Fruit fly (Drosophila melanogaster): ENCODE results near the gene Axn.

The Axn gene

DNA sequence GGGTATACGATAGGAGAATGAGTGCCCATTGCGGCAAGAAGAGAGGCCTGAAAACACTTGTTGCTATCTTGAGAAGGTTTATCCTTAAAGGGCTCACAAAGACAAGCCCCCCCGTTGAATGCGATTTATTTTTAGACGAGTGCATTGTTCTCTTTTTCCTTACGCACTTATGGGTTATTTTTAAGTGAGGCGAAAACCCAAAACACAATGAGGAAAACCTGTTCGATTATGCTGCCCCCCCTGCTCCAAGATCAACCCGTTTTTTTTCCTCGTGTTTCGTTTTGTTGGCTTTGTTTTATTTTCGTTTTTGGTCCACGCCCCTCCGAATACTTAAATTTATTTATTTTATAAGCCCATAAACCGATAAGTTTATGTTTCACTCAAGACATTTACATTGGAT is 37.3 kb downstream of the Axn start (continued):
- TF ChIP-seq chinmo (GFP tag; IDR thresholded peaks at IDR 0.05; ENCODE audit: partially characterized antibody), result peak; percentile 56; the same call in 1 of the 4 replicates

- TF ChIP-seq CG8944 (GFP tag; optimal IDR thresholded peaks at IDR 0.05), result no peak
- no peak for TF ChIP-seq CG6683 (GFP tag; optimal IDR thresholded peaks at IDR 0.05)
- no peak for TF ChIP-seq CG4820 (GFP tag; optimal IDR thresholded peaks at IDR 0.05)
- TF ChIP-seq Aef1 (GFP tag; IDR thresholded peaks at IDR 0.05), result no peak
- no peak for TF ChIP-seq chn (GFP tag; optimal IDR thresholded peaks at IDR 0.05)
- 0 out of 2 replicates have a peak, but pooled peaks have one; percentile 30 for TF ChIP-seq Scr (GFP tag; IDR thresholded peaks at IDR 0.05; ENCODE audit: partially characterized antibody)
- no peak for TF ChIP-seq CG16863 (GFP tag; optimal IDR thresholded peaks at IDR 0.05)
- TF ChIP-seq nerfin-2 (GFP tag; IDR thresholded peaks at IDR 0.05; ENCODE audit: partially characterized antibody), result peak; percentile 47; the same call in 1 of the 2 replicates
- TF ChIP-seq CG13287 (GFP tag; IDR thresholded peaks at IDR 0.05; ENCODE audit: partially characterized antibody), result no peak; the same call in 1 of the 2 replicates
- TF ChIP-seq CG2202 (tag; optimal IDR thresholded peaks at IDR 0.05), result no peak
- no peak for TF ChIP-seq lbe (GFP tag; optimal IDR thresholded peaks at IDR 0.05)
- TF ChIP-seq CG6791 (GFP tag; IDR thresholded peaks at IDR 0.05; ENCODE audit: partially characterized antibody), result peak; percentile 64; the same call in 1 of the 3 replicates
- TF ChIP-seq ssp (GFP tag; IDR thresholded peaks at IDR 0.05), result no peak
- TF ChIP-seq CG18764 (GFP tag; optimal IDR thresholded peaks at IDR 0.05), result no peak
- peak; percentile 77 for TF ChIP-seq cg (GFP tag; optimal IDR thresholded peaks at IDR 0.05)
- no peak for TF ChIP-seq Ada2b (GFP tag; IDR thresholded peaks at IDR 0.05)
- no peak for TF ChIP-seq bigmax (GFP tag; optimal IDR thresholded peaks at IDR 0.05)
- TF ChIP-seq ci (GFP tag; IDR thresholded peaks at IDR 0.05), result peak; percentile 19; the same call in 1 of the 3 replicates
- no peak for TF ChIP-seq CG32532 (GFP tag; IDR thresholded peaks at IDR 0.05)
- no peak for TF ChIP-seq hb (GFP tag; IDR thresholded peaks at IDR 0.05; ENCODE audit: partially characterized antibody)
- no peak for TF ChIP-seq CG12299 (tag; optimal IDR thresholded peaks at IDR 0.05)
- no peak for TF ChIP-seq lmd (GFP tag; IDR thresholded peaks at IDR 0.05)
- no peak for TF ChIP-seq CG3995 (GFP tag; optimal IDR thresholded peaks at IDR 0.05)
- TF ChIP-seq Chrac-16 (GFP tag; optimal IDR thresholded peaks at IDR 0.05), result no peak
- no peak for TF ChIP-seq C15 (GFP tag; IDR thresholded peaks at IDR 0.05)
- 0 out of 4 replicates have a peak, but pooled peaks have one; percentile 18 for TF ChIP-seq Dll (GFP tag; IDR thresholded peaks at IDR 0.05; ENCODE audit: partially characterized antibody)
- TF ChIP-seq Hr3 (GFP tag; optimal IDR thresholded peaks at IDR 0.05), result no peak
- no peak for TF ChIP-seq rib (GFP tag; IDR thresholded peaks at IDR 0.05)
- TF ChIP-seq CG17829 (tag; optimal IDR thresholded peaks at IDR 0.05), result no peak
- TF ChIP-seq CG34376 (GFP tag; optimal IDR thresholded peaks at IDR 0.05), result peak; percentile 56
- TF ChIP-seq fd64A (GFP tag; optimal IDR thresholded peaks at IDR 0.05), result no peak
- TF ChIP-seq CG4328 (GFP tag; optimal IDR thresholded peaks at IDR 0.05), result no peak
- TF ChIP-seq CG4730 (GFP tag; IDR thresholded peaks at IDR 0.05), result no peak
- TF ChIP-seq p53 (GFP tag; optimal IDR thresholded peaks at IDR 0.05), result no peak
- no peak for TF ChIP-seq MTF-1 (GFP tag; optimal IDR thresholded peaks at IDR 0.05; ENCODE audit: borderline replicate concordance)
- no peak for TF ChIP-seq CG10959 (GFP tag; IDR thresholded peaks at IDR 0.05)
- TF ChIP-seq gro (GFP tag; optimal IDR thresholded peaks at IDR 0.05), result no peak
- TF ChIP-seq Gsc (GFP tag; IDR thresholded peaks at IDR 0.05), result no peak
- TF ChIP-seq CG6272 (GFP tag; IDR thresholded peaks at IDR 0.05), result no peak
- TF ChIP-seq CG7987 (GFP tag; optimal IDR thresholded peaks at IDR 0.05), result no peak
- TF ChIP-seq CrebB (tag; optimal IDR thresholded peaks at IDR 0.05), result no peak
- peak; percentile 47; the same call in 1 of the 2 replicates for TF ChIP-seq bbx (GFP tag; IDR thresholded peaks at IDR 0.05; ENCODE audit: partially characterized antibody)
- TF ChIP-seq kni (GFP tag; optimal IDR thresholded peaks at IDR 0.05), result peak; percentile 76
- TF ChIP-seq NC2β (GFP tag; optimal IDR thresholded peaks at IDR 0.05), result no peak
- TF ChIP-seq pan (optimal IDR thresholded peaks at IDR 0.05), result no peak
- TF ChIP-seq pan (GFP tag; optimal IDR thresholded peaks at IDR 0.05 in 1 of 2, IDR thresholded peaks at IDR 0.05 in 1 of 2), result peak in 1 of 2 experiments; percentile 30
- no peak for TF ChIP-seq CTCF (GFP tag; optimal IDR thresholded peaks at IDR 0.05)
These were observed 38.0 kb downstream of the Axn start for dm6 chr3R:30060451-30061153.

Data from whole organism, embryonic.